Fruit fly (Drosophila melanogaster) whole organism, embryonic: ENCODE measurements around the gene Tis11.
A peak's percentile ranks its signal among the peaks of the same experiment; 100 is the strongest.

Source experiments
- Asciz ChIP-seq: fragments of 200-800 bp; sonication (Bioruptor generic); optimal IDR thresholded peaks from 2 replicates; lab custom pipeline; 2017; ENCODE audit warnings: missing biosample characterization, mild to moderate bottlenecking, missing genetic modification characterization, missing genetic modification reagents
- B-H2 ChIP-seq: fragments of 200-800 bp; sonication (Bioruptor generic); optimal IDR thresholded peaks from 2 replicates; lab custom pipeline; 2018; ENCODE audit warnings: missing biosample characterization, mild to moderate bottlenecking, missing genetic modification characterization
- CG10979 ChIP-seq: fragments of 200-800 bp; sonication (Bioruptor generic); optimal IDR thresholded peaks from 2 replicates; lab custom pipeline; 2018; ENCODE audit warnings: missing biosample characterization, mild to moderate bottlenecking, missing genetic modification characterization, moderate library complexity
- CG11456 ChIP-seq: fragments of 200-800 bp; sonication (Bioruptor generic); IDR thresholded peaks from 3 replicates; pipeline ENCODE4 v1.3.6; 2022; ENCODE audit warnings: missing biosample characterization, missing genetic modification characterization
- CG12155 ChIP-seq: fragments of 200-800 bp; sonication (Bioruptor generic); optimal IDR thresholded peaks from 3 replicates; lab custom pipeline; 2016; ENCODE audit warnings: missing biosample characterization, missing genetic modification characterization
- CG13287 ChIP-seq: fragments of 200-800 bp; sonication (Bioruptor generic); IDR thresholded peaks from 2 replicates; pipeline ENCODE4 v1.3.6; 2022; ENCODE audit warnings: missing biosample characterization, missing genetic modification characterization; ENCODE audit not compliant: partially characterized antibody
- CG13775 ChIP-seq: fragments of 200-800 bp; sonication (Bioruptor generic); optimal IDR thresholded peaks from 3 replicates; lab custom pipeline; 2017; ENCODE audit warnings: missing biosample characterization, mild to moderate bottlenecking, missing genetic modification characterization
- CG18619 ChIP-seq: fragments of 200-800 bp; sonication (Bioruptor generic); optimal IDR thresholded peaks from 3 replicates; lab custom pipeline; 2017; ENCODE audit warnings: missing biosample characterization, mild to moderate bottlenecking, missing genetic modification characterization
- CG2875 ChIP-seq: fragments of 200-800 bp; sonication (Bioruptor generic); optimal IDR thresholded peaks from 2 replicates; lab custom pipeline; 2017; ENCODE audit warnings: missing biosample characterization, mild to moderate bottlenecking, missing genetic modification characterization, missing genetic modification reagents
- CG30403 ChIP-seq: fragments of 200-800 bp; sonication (Bioruptor generic); optimal IDR thresholded peaks from 3 replicates; lab custom pipeline; 2016; ENCODE audit warnings: missing biosample characterization, missing genetic modification characterization
- CG31441 ChIP-seq: fragments of 200-800 bp; sonication (Bioruptor generic); IDR thresholded peaks from 2 replicates; pipeline ENCODE4 v1.3.6; 2022; ENCODE audit warnings: missing biosample characterization, missing genetic modification characterization
- CG34224 ChIP-seq: fragments of 200-800 bp; sonication (Bioruptor generic); IDR thresholded peaks from 3 replicates; pipeline ENCODE4 v1.3.6; 2022; ENCODE audit warnings: missing biosample characterization, missing genetic modification characterization; ENCODE audit not compliant: partially characterized antibody
- CG3726 ChIP-seq: fragments of 200-800 bp; sonication (Bioruptor generic); IDR thresholded peaks from 3 replicates; pipeline ENCODE4, ENCODE4 v1.3.6; 2022; ENCODE audit warnings: missing biosample characterization, missing genetic modification characterization
- CG6254 ChIP-seq: fragments of 200-800 bp; sonication (Bioruptor generic); optimal IDR thresholded peaks from 3 replicates; lab custom pipeline; 2017; ENCODE audit warnings: mild to moderate bottlenecking, missing biosample characterization, missing genetic modification reagents, missing genetic modification characterization
- CG7372 ChIP-seq: fragments of 200-800 bp; sonication (Bioruptor generic); IDR thresholded peaks from 2 replicates; pipeline ENCODE4 v1.3.6; 2022; ENCODE audit warnings: missing biosample characterization, missing genetic modification characterization
- CrebB ChIP-seq: fragments of 200-800 bp; sonication (Bioruptor generic); optimal IDR thresholded peaks from 3 replicates; lab custom pipeline; 2018; ENCODE audit warnings: missing biosample characterization, mild to moderate bottlenecking, missing genetic modification characterization
- D ChIP-seq, 2 experiments: fragments of 200-800 bp in 1 of 2; fragments of >200 bp in 1 of 2; sonication (Bioruptor generic) in 1 of 2; optimal IDR thresholded peaks; 2 replicates in 1 of 2; 3 replicates in 1 of 2; lab custom pipeline; 2017; ENCODE audit warnings: mild to moderate bottlenecking in 1 of 2, missing biosample characterization in 1 of 2, missing genetic modification characterization in 1 of 2, missing genetic modification reagents in 1 of 2
- D19A ChIP-seq: fragments of 200-800 bp; optimal IDR thresholded peaks from 3 replicates; lab custom pipeline; 2019; ENCODE audit warnings: missing biosample characterization, mild to moderate bottlenecking, missing genetic modification characterization, moderate library complexity
- D19B ChIP-seq: fragments of 200-800 bp; sonication (Bioruptor generic); optimal IDR thresholded peaks from 2 replicates; lab custom pipeline; 2017; ENCODE audit warnings: missing biosample characterization, mild to moderate bottlenecking, missing genetic modification characterization
- Fer1 ChIP-seq: fragments of 200-800 bp; sonication (Bioruptor generic); optimal IDR thresholded peaks from 2 replicates; lab custom pipeline; 2017; ENCODE audit warnings: missing biosample characterization, mild to moderate bottlenecking, missing genetic modification characterization
- Fer2 ChIP-seq: fragments of 200-800 bp; sonication (Bioruptor generic); optimal IDR thresholded peaks from 2 replicates; lab custom pipeline; 2018; ENCODE audit warnings: missing biosample characterization, mild to moderate bottlenecking, missing genetic modification characterization, moderate library complexity
- Fer3 ChIP-seq: fragments of 200-800 bp; sonication (Bioruptor generic); optimal IDR thresholded peaks from 2 replicates; lab custom pipeline; 2018; ENCODE audit warnings: missing biosample characterization, mild to moderate bottlenecking, missing genetic modification characterization, moderate library complexity
- H2.0 ChIP-seq: fragments of 200-800 bp; sonication (Bioruptor generic); IDR thresholded peaks from 2 replicates; pipeline ENCODE4 v1.3.6; 2022; ENCODE audit warnings: missing biosample characterization, missing genetic modification characterization
- Mrtf ChIP-seq: fragments of 200-800 bp; sonication (Bioruptor generic); IDR thresholded peaks from 3 replicates; pipeline ENCODE4 v1.3.6; 2022; ENCODE audit warnings: missing biosample characterization, missing genetic modification characterization
- Pdp1 ChIP-seq, 2 experiments: fragments of 200-800 bp; sonication (Bioruptor generic); optimal IDR thresholded peaks; 3 replicates each; lab custom pipeline; 2016; ENCODE audit warnings: missing biosample characterization in 2 of 2, missing genetic modification characterization in 2 of 2, mild to moderate bottlenecking in 1 of 2, moderate library complexity in 1 of 2
- Sox100B ChIP-seq: fragments of 200-800 bp; sonication (Bioruptor generic); optimal IDR thresholded peaks from 3 replicates; lab custom pipeline; 2018; ENCODE audit warnings: missing biosample characterization, mild to moderate bottlenecking, missing genetic modification characterization
- Spps ChIP-seq: fragments of 200-800 bp; sonication (Bioruptor generic); optimal IDR thresholded peaks from 2 replicates; lab custom pipeline; 2018; ENCODE audit warnings: missing biosample characterization, mild to moderate bottlenecking, missing genetic modification characterization
- Tbp ChIP-seq: fragments of >200 bp; optimal IDR thresholded peaks from 2 replicates; lab custom pipeline; 2018; ENCODE audit warnings: missing biosample characterization, missing genetic modification characterization
- Trl ChIP-seq, 3 experiments: fragments of >200 bp in 2 of 3; fragments of 200-800 bp in 1 of 3; sonication (Bioruptor generic) in 1 of 3; optimal IDR thresholded peaks; 2 replicates in 1 of 3; 3 replicates in 2 of 3; lab custom pipeline; 2016 to 2017; ENCODE audit warnings: missing biosample characterization in 1 of 3, missing genetic modification characterization in 1 of 3
- cg ChIP-seq: fragments of 200-800 bp; sonication (Bioruptor generic); optimal IDR thresholded peaks from 3 replicates; lab custom pipeline; 2019; ENCODE audit warnings: missing biosample characterization, mild to moderate bottlenecking, missing genetic modification characterization, moderate library complexity
- chif ChIP-seq, 2 experiments: fragments of 200-800 bp; sonication (Bioruptor generic); optimal IDR thresholded peaks; 3 replicates each; lab custom pipeline; 2016; ENCODE audit warnings: missing biosample characterization in 2 of 2, missing genetic modification characterization in 2 of 2
- dmrt11E ChIP-seq: fragments of 200-800 bp; sonication (Bioruptor generic); optimal IDR thresholded peaks from 3 replicates; lab custom pipeline; 2018; ENCODE audit warnings: missing biosample characterization, mild to moderate bottlenecking, missing genetic modification characterization, moderate library complexity
- fu2 ChIP-seq: fragments of 200-800 bp; sonication (Bioruptor generic); optimal IDR thresholded peaks from 2 replicates; lab custom pipeline; 2016; ENCODE audit warnings: missing biosample characterization, missing genetic modification characterization
- gem ChIP-seq: fragments of 200-800 bp; sonication (Bioruptor generic); optimal IDR thresholded peaks from 2 replicates; lab custom pipeline; 2019; ENCODE audit warnings: missing biosample characterization, mild to moderate bottlenecking, missing genetic modification characterization, moderate library complexity
- gfzf ChIP-seq: fragments of 200-800 bp; sonication (Bioruptor generic); optimal IDR thresholded peaks from 2 replicates; lab custom pipeline; 2016; ENCODE audit warnings: missing biosample characterization, mild to moderate bottlenecking, missing genetic modification characterization, moderate library complexity
- ham ChIP-seq: fragments of 200-800 bp; sonication (Bioruptor generic); IDR thresholded peaks from 2 replicates; pipeline ENCODE4 v1.3.6; 2022; ENCODE audit warnings: missing biosample characterization, missing genetic modification characterization
- kah ChIP-seq: fragments of 200-800 bp; sonication (Bioruptor generic); optimal IDR thresholded peaks from 2 replicates; lab custom pipeline; 2018; ENCODE audit warnings: missing biosample characterization, mild to moderate bottlenecking, missing genetic modification characterization
- kni ChIP-seq: fragments of 200-800 bp; sonication (Bioruptor generic); optimal IDR thresholded peaks from 3 replicates; lab custom pipeline; 2017; ENCODE audit warnings: mild to moderate bottlenecking, missing biosample characterization, missing genetic modification reagents, missing genetic modification characterization
- lilli ChIP-seq: fragments of 200-800 bp; sonication (Bioruptor generic); optimal IDR thresholded peaks from 3 replicates; lab custom pipeline; 2016; ENCODE audit warnings: missing biosample characterization, missing genetic modification characterization
- luna ChIP-seq: fragments of 200-800 bp; sonication (Bioruptor generic); optimal IDR thresholded peaks from 2 replicates; lab custom pipeline; 2016; ENCODE audit warnings: missing biosample characterization, missing genetic modification characterization
- nerfin-1 ChIP-seq: fragments of 200-800 bp; sonication (Bioruptor generic); optimal IDR thresholded peaks from 3 replicates; lab custom pipeline; 2019; ENCODE audit warnings: missing biosample characterization, mild to moderate bottlenecking, missing genetic modification characterization, moderate library complexity
- nom ChIP-seq: fragments of 200-800 bp; sonication (Bioruptor generic); optimal IDR thresholded peaks from 2 replicates; lab custom pipeline; 2017; ENCODE audit warnings: missing biosample characterization, missing genetic modification characterization, mild to moderate bottlenecking, moderate library complexity, missing genetic modification reagents
- shn ChIP-seq: fragments of 200-800 bp; sonication (Bioruptor generic); optimal IDR thresholded peaks from 3 replicates; lab custom pipeline; 2016; ENCODE audit warnings: missing biosample characterization, missing genetic modification characterization
- sna ChIP-seq: fragments of 200-800 bp; sonication (Bioruptor generic); IDR thresholded peaks from 2 replicates; pipeline ENCODE4 v1.3.6; 2022; ENCODE audit warnings: missing biosample characterization, missing genetic modification characterization; ENCODE audit not compliant: partially characterized antibody
- so ChIP-seq: fragments of 200-800 bp; sonication (Bioruptor generic); IDR thresholded peaks from 3 replicates; pipeline ENCODE4 v1.3.6; 2022; ENCODE audit warnings: missing biosample characterization, missing genetic modification characterization
- tna ChIP-seq: fragments of 200-800 bp; sonication (Bioruptor generic); IDR thresholded peaks from 2 replicates; pipeline ENCODE4 v1.3.6; 2022; ENCODE audit warnings: missing biosample characterization, missing genetic modification characterization; ENCODE audit not compliant: partially characterized antibody
- usp ChIP-seq: fragments of >200 bp; optimal IDR thresholded peaks from 2 replicates; lab custom pipeline; 2017; ENCODE audit warnings: missing biosample characterization, missing genetic modification characterization
- yki ChIP-seq: fragments of >200 bp; optimal IDR thresholded peaks from 3 replicates; lab custom pipeline; 2018
- z ChIP-seq: fragments of 200-800 bp; sonication (Bioruptor generic); IDR thresholded peaks from 3 replicates; pipeline ENCODE4 v1.3.6; 2022; ENCODE audit warnings: missing biosample characterization, missing genetic modification characterization

The Tis11 gene

DNA sequence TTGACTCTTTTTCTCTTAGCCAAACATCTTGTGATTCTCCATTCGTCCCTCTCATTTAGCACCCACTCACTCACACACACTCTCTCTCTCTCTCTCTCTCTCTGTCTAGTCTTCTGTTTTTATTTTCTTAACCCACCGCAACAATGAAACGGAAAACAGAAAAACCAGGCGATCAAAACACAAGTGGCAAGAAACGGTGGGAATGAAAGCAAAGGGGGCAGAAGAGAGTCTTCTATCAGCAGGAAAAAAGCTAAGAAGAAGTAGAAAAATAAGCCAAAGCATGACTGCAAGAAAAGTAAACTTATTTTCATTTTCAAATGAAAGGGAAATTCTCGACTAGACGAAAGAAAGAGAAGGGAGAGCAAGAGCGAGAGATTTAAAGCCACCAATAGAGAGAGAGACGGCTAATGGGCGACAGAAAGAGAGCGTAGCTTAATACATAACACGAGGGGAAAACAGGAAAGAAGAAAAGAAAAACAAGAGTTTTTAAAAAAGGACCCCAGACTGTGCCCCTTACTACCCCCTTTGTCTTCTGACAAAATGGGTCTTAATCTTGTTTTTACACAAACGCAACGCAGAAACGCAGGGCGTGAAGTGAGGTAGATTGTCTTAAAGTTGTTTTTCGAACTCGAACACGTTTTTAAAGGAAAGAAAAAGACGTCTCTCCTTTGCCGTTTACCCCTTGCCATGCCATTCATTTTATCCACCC, 14.8 kb downstream of the Tis11 start (continued):
- no peak for TF ChIP-seq D (optimal IDR thresholded peaks at IDR 0.05; lab: Kevin White, UChicago)
- TF ChIP-seq D (GFP tag; optimal IDR thresholded peaks at IDR 0.05; lab: Kevin White, UChicago) = peak; percentile 14
- no peak for TF ChIP-seq Mrtf
- no peak for TF ChIP-seq so (GFP tag; lab: Robert Waterston, UW)
- TF ChIP-seq ham = no peak
- no peak; the same call in 1 of the 2 replicates for TF ChIP-seq CG31441 (GFP tag; lab: Robert Waterston, UW)
- TF ChIP-seq cg (GFP tag; lab: Kevin White, UChicago) = peak; percentile 16
- no peak for TF ChIP-seq Fer2 (tag; lab: Kevin White, UChicago)
- peak; percentile 42 to 78 for TF ChIP-seq Trl (optimal IDR thresholded peaks at IDR 0.05; lab: Kevin White, UChicago)
- no peak for TF ChIP-seq Trl (GFP tag; optimal IDR thresholded peaks at IDR 0.05; lab: Kevin White, UChicago)
- TF ChIP-seq gfzf (GFP tag; lab: Kevin White, UChicago) = no peak
- TF ChIP-seq kni (GFP tag; lab: Kevin White, UChicago) = peak; percentile 63
- no peak for TF ChIP-seq D19B
- TF ChIP-seq dmrt11E = peak; percentile 6
- no peak for TF ChIP-seq CG34224 (GFP tag; lab: Robert Waterston, UW)
- no peak for TF ChIP-seq Asciz
- TF ChIP-seq yki (lab: Kevin White, UChicago) = no peak
- TF ChIP-seq tna = no peak
- TF ChIP-seq Spps = peak; percentile 24
- no peak for TF ChIP-seq gem (tag; lab: Kevin White, UChicago)
- no peak for TF ChIP-seq fu2 (GFP tag; lab: Kevin White, UChicago)
- no peak for TF ChIP-seq H2.0 (GFP tag; lab: Robert Waterston, UW)
- TF ChIP-seq CG11456 = no peak
- no peak for TF ChIP-seq CG2875 (GFP tag; lab: Kevin White, UChicago)
- no peak for TF ChIP-seq Tbp (GFP tag; lab: Kevin White, UChicago)
- TF ChIP-seq Fer1 (GFP tag; lab: Kevin White, UChicago) = no peak
- TF ChIP-seq CG3726 (GFP tag; lab: Robert Waterston, UW) = no peak
- peak; percentile 26 for TF ChIP-seq D19A (tag; lab: Kevin White, UChicago)
- no peak for TF ChIP-seq CG12155
- TF ChIP-seq shn (GFP tag; lab: Kevin White, UChicago) = no peak
- no peak for TF ChIP-seq chif (GFP tag; optimal IDR thresholded peaks at IDR 0.05; lab: Kevin White, UChicago)
- TF ChIP-seq usp (GFP tag; lab: Kevin White, UChicago) = no peak
- peak; percentile 14 for TF ChIP-seq CG6254
- TF ChIP-seq nerfin-1 (tag; lab: Kevin White, UChicago) = no peak
- TF ChIP-seq Sox100B (GFP tag; lab: Kevin White, UChicago) = no peak
- no peak for TF ChIP-seq Fer3 (tag; lab: Kevin White, UChicago)
- no peak for TF ChIP-seq CG30403
- no peak for TF ChIP-seq CG13287 (GFP tag; lab: Robert Waterston, UW)
- TF ChIP-seq CG18619 (GFP tag; lab: Kevin White, UChicago) = no peak
- no peak for TF ChIP-seq lilli (GFP tag; lab: Kevin White, UChicago)
- TF ChIP-seq CG10979 (tag; lab: Kevin White, UChicago) = no peak
- peak; percentile 91 for TF ChIP-seq nom
- peak in 1 of 2 experiments; percentile 26 for TF ChIP-seq Pdp1 (GFP tag; optimal IDR thresholded peaks at IDR 0.05; lab: Kevin White, UChicago)
- TF ChIP-seq sna (GFP tag; lab: Robert Waterston, UW) = no peak
- no peak for TF ChIP-seq CG13775 (GFP tag; lab: Kevin White, UChicago)
- no peak for TF ChIP-seq z
- TF ChIP-seq CG7372 (GFP tag; lab: Robert Waterston, UW) = no peak
- TF ChIP-seq B-H2 (GFP tag; lab: Kevin White, UChicago) = no peak
- TF ChIP-seq kah (GFP tag; lab: Kevin White, UChicago) = no peak
- TF ChIP-seq CrebB (tag; lab: Kevin White, UChicago) = no peak
- no peak for TF ChIP-seq luna (GFP tag; lab: Kevin White, UChicago)
